Fruit fly (Drosophila melanogaster): ENCODE measurements around the gene VhaPPA1-1.

The VhaPPA1-1 gene

DNA sequence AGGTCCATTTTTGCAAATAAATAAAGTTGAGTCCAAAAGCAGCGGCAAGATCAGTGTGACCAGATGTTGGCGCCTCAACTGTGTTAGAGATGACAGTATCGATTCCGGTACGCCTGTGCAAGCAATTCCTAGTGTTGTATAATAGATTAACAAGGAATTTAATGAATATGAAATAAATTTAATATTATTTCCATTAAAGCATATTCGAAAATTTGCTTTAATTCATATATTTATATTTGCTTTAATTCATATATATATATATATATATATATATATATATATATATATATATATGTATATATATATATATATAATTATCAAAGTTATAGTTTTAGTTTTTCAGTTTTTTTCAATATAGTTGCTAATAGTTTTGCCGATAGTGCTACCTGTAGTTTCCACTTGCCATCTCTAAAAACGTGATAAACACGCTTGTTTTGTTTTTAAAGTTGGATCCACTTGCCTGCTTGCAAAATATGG is 5.5 kb downstream of the VhaPPA1-1 start, which contains the start of the genes Nup93-2 and CG3817 (continued):
- TF ChIP-seq CG12104 (GFP tag; optimal IDR thresholded peaks at IDR 0.05) = no peak
- no peak for TF ChIP-seq sqz (GFP tag; optimal IDR thresholded peaks at IDR 0.05)
- TF ChIP-seq Six4 (GFP tag; optimal IDR thresholded peaks at IDR 0.05) = peak; percentile 58
- no peak for TF ChIP-seq croc (GFP tag; conservative IDR thresholded peaks at IDR 0.05)

DNA sequence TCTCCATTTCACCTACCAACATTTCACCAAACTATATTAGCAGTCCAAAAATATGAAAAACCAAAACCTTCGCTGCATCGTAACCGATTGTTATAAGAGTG is 9.2 kb downstream of the VhaPPA1-1 start, which contains the start of gene CG14860:
Gene CG14860, plus strand, starts transcription at position 2 of the 101 bp plus-strand sequence.
- TF ChIP-seq grau (tag; optimal IDR thresholded peaks at IDR 0.05) (no peak), Poxn (GFP tag; IDR thresholded peaks at IDR 0.05) (no peak), CG1603 (tag; optimal IDR thresholded peaks at IDR 0.05) (no peak), CG9817 (tag; optimal IDR thresholded peaks at IDR 0.05) (no peak), CG14014 (GFP tag; IDR thresholded peaks at IDR 0.05) (no peak), pita (GFP tag; optimal IDR thresholded peaks at IDR 0.05) (peak; percentile 11), sna (GFP tag; IDR thresholded peaks at IDR 0.05; ENCODE audit: partially characterized antibody) (no peak), CG3407 (GFP tag; optimal IDR thresholded peaks at IDR 0.05) (no peak), Side (GFP tag; optimal IDR thresholded peaks at IDR 0.05) (no peak), MBD-R2 (GFP tag; IDR thresholded peaks at IDR 0.05) (peak; percentile 3; the same call in 1 of the 2 replicates), zen2 (GFP tag; IDR thresholded peaks at IDR 0.05; ENCODE audit: partially characterized antibody) (no peak), gfzf (GFP tag; optimal IDR thresholded peaks at IDR 0.05) (peak; percentile 5), CG31365 (tag; optimal IDR thresholded peaks at IDR 0.05) (no peak), CG8089 (GFP tag; optimal IDR thresholded peaks at IDR 0.05) (no peak), CG32532 (GFP tag; IDR thresholded peaks at IDR 0.05) (no peak), ci (GFP tag; IDR thresholded peaks at IDR 0.05) (no peak), zfh1 (GFP tag; IDR thresholded peaks at IDR 0.05) (no peak), CG14860 (GFP tag; IDR thresholded peaks at IDR 0.05; ENCODE audit: partially characterized antibody) (no peak), CG8388 (GFP tag; optimal IDR thresholded peaks at IDR 0.05) (no peak), Lpt (GFP tag; optimal IDR thresholded peaks at IDR 0.05) (no peak), CG18599 (GFP tag; optimal IDR thresholded peaks at IDR 0.05) (no peak), CG3726 (GFP tag; IDR thresholded peaks at IDR 0.05) (no peak), croc (GFP tag; conservative IDR thresholded peaks at IDR 0.05) (no peak), CG7786 (GFP tag; optimal IDR thresholded peaks at IDR 0.05) (no peak), cas (GFP tag; IDR thresholded peaks at IDR 0.05) (no peak), CG10147 (GFP tag; optimal IDR thresholded peaks at IDR 0.05) (no peak), CG6254 (GFP tag; optimal IDR thresholded peaks at IDR 0.05) (no peak), gsb (GFP tag; IDR thresholded peaks at IDR 0.05) (no peak), Antp (GFP tag; optimal IDR thresholded peaks at IDR 0.05) (no peak), Sin3A (optimal IDR thresholded peaks at IDR 0.05) (peak; percentile 20), bcd (GFP tag; optimal IDR thresholded peaks at IDR 0.05) (no peak)

DNA sequence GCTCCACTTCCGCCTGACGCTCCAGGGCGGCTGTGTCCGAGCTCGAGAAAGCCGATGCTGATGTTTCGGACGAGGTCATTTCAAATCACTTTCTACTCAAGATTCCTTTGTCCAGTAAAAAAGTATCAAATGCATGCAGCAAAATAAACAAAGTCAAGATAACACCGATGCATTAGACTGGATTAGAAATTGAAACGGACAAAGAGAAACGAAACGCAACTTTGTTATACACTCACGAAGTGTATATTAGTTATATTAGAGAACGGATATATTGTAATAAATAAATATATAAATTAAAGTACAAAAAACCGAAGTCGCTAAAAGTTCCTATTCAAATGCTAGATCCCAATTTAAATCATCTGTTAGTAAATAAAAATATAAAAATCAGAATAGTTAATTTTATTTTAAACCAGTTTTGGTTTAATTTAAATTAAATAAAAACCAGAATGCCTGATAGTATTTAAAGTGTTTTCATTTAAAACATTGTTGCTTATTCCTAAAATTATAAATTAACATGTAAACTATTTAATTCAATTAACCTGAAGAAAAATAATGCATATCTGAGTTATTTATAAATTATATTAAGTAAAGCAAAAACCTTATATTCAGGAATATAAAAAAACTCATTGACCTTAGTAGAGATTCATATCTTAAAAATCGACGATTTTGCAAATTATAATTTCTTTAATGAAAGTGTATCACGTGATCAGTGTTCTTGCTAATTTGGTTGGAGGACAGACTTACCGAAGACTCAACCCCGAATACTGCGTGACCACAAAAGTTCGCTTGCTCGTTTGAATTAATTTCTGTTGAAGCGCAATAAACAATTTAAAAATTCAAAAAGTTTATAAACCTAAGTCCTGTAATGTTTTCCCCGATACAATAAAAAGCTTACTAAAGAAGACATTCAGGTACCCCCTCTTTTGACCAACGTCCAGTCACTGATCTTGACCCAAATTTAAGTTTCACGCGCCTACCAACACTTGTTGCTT is 9.8 kb downstream of the VhaPPA1-1 start, which contains the start of gene Dph2:
Gene Dph2, minus strand, starts transcription at position 164 of the 992 bp plus-strand sequence.
- TF ChIP-seq CG5245 (GFP tag; optimal IDR thresholded peaks at IDR 0.05) = no peak
- no peak for TF ChIP-seq Lim3 (GFP tag; IDR thresholded peaks at IDR 0.05)
- TF ChIP-seq CG18764 (GFP tag; optimal IDR thresholded peaks at IDR 0.05) = peak; percentile 32
- peak; percentile 42 for TF ChIP-seq CG13775 (GFP tag; optimal IDR thresholded peaks at IDR 0.05)
- peak; percentile 80 for TF ChIP-seq Meics (GFP tag; optimal IDR thresholded peaks at IDR 0.05)
- no peak for TF ChIP-seq br (optimal IDR thresholded peaks at IDR 0.05)
- no peak for TF ChIP-seq ac (GFP tag; optimal IDR thresholded peaks at IDR 0.05)
- peak; percentile 77 for TF ChIP-seq CG7372 (GFP tag; IDR thresholded peaks at IDR 0.05)
- TF ChIP-seq bowl (GFP tag; IDR thresholded peaks at IDR 0.05) = no peak
- peak; percentile 30 for TF ChIP-seq MTF-1 (GFP tag; optimal IDR thresholded peaks at IDR 0.05; ENCODE audit: borderline replicate concordance)
- no peak for TF ChIP-seq CG1832 (GFP tag; optimal IDR thresholded peaks at IDR 0.05)
- peak; percentile 33; the same call in 2 of the 4 replicates for TF ChIP-seq Gug (GFP tag; IDR thresholded peaks at IDR 0.05)
- peak; percentile 84 for TF ChIP-seq CG10366 (GFP tag; IDR thresholded peaks at IDR 0.05)
- TF ChIP-seq CG5953 (GFP tag; IDR thresholded peaks at IDR 0.05) = peak; percentile 73
- peak; percentile 89 for TF ChIP-seq Med (GFP tag)
- peak; percentile 48 for TF ChIP-seq BEAF-32 (GFP tag; optimal IDR thresholded peaks at IDR 0.05)

All from whole organism, embryonic.